Fruit fly (Drosophila melanogaster) whole organism, embryonic: ENCODE measurements around the gene CG17732.

Experiments used
- Awh ChIP-seq: fragments of 200-800 bp; sonication (Bioruptor generic); IDR thresholded peaks from 2 replicates; pipeline ENCODE4, ENCODE4 v1.3.6; 2022; ENCODE audit warnings: missing biosample characterization, missing genetic modification characterization
- Bteb2 ChIP-seq: fragments of 200-800 bp; sonication (Bioruptor generic); optimal IDR thresholded peaks from 2 replicates; lab custom pipeline; 2016; ENCODE audit warnings: missing biosample characterization, missing genetic modification characterization
- CG15479 ChIP-seq: fragments of 200-800 bp; sonication (Bioruptor generic); optimal IDR thresholded peaks from 3 replicates; lab custom pipeline; 2019; ENCODE audit warnings: missing biosample characterization, mild to moderate bottlenecking, missing genetic modification characterization, moderate library complexity
- CG17612 ChIP-seq: fragments of 200-800 bp; sonication (Bioruptor generic); IDR thresholded peaks from 2 replicates; pipeline ENCODE4 v1.3.6; 2022; ENCODE audit warnings: missing biosample characterization, missing genetic modification characterization
- CG2712 ChIP-seq: fragments of 200-800 bp; optimal IDR thresholded peaks from 3 replicates; lab custom pipeline; 2019; ENCODE audit warnings: missing biosample characterization, mild to moderate bottlenecking, missing genetic modification characterization, moderate library complexity
- CG31365 ChIP-seq: fragments of 200-800 bp; sonication (Bioruptor generic); optimal IDR thresholded peaks from 2 replicates; lab custom pipeline; 2018; ENCODE audit warnings: missing biosample characterization, mild to moderate bottlenecking, missing genetic modification characterization
- CG3281 ChIP-seq: fragments of 200-800 bp; sonication (Bioruptor generic); optimal IDR thresholded peaks from 3 replicates; lab custom pipeline; 2017; ENCODE audit warnings: missing biosample characterization, mild to moderate bottlenecking, missing genetic modification characterization
- CG3838 ChIP-seq: fragments of 200-800 bp; sonication (Bioruptor generic); optimal IDR thresholded peaks from 3 replicates; lab custom pipeline; 2016; ENCODE audit warnings: missing biosample characterization, missing genetic modification characterization
- CG4360 ChIP-seq: fragments of 200-800 bp; sonication (Bioruptor generic); IDR thresholded peaks from 2 replicates; pipeline ENCODE4 v1.3.6; 2022; ENCODE audit warnings: missing biosample characterization, missing genetic modification characterization
- CG4707 ChIP-seq: fragments of 200-800 bp; sonication (Bioruptor generic); optimal IDR thresholded peaks from 2 replicates; lab custom pipeline; 2018; ENCODE audit warnings: missing biosample characterization, mild to moderate bottlenecking, missing genetic modification characterization, moderate library complexity
- CG5180 ChIP-seq: fragments of 200-800 bp; sonication (Bioruptor generic); optimal IDR thresholded peaks from 3 replicates; lab custom pipeline; 2017; ENCODE audit warnings: missing biosample characterization, missing genetic modification characterization, mild to moderate bottlenecking, moderate library complexity, missing genetic modification reagents
- CG6175 ChIP-seq: fragments of 200-800 bp; sonication (Bioruptor generic); IDR thresholded peaks from 3 replicates; pipeline ENCODE4 v1.3.6; 2022; ENCODE audit warnings: missing biosample characterization, missing genetic modification characterization
- CG8290 ChIP-seq, 3 experiments: fragments of 200-800 bp; sonication (Bioruptor generic); optimal IDR thresholded peaks; 2 replicates each; lab custom pipeline; 2016 to 2019; ENCODE audit warnings: missing biosample characterization in 3 of 3, missing genetic modification characterization in 3 of 3, mild to moderate bottlenecking in 2 of 3, moderate library complexity in 1 of 3
- CTCF ChIP-seq: fragments of 200-800 bp; sonication (Bioruptor generic); optimal IDR thresholded peaks from 2 replicates; lab custom pipeline; 2017; ENCODE audit warnings: missing biosample characterization, mild to moderate bottlenecking, missing genetic modification characterization, moderate library complexity
- D ChIP-seq, 2 experiments: fragments of 200-800 bp in 1 of 2; fragments of >200 bp in 1 of 2; sonication (Bioruptor generic) in 1 of 2; optimal IDR thresholded peaks; 2 replicates in 1 of 2; 3 replicates in 1 of 2; lab custom pipeline; 2017; ENCODE audit warnings: mild to moderate bottlenecking in 1 of 2, missing biosample characterization in 1 of 2, missing genetic modification characterization in 1 of 2, missing genetic modification reagents in 1 of 2
- Eip74EF ChIP-seq, 2 experiments: fragments of 200-800 bp in 1 of 2; fragments of >200 bp in 1 of 2; sonication (Bioruptor generic) in 1 of 2; optimal IDR thresholded peaks; 2 replicates each; lab custom pipeline; 2017 to 2019; ENCODE audit warnings: missing biosample characterization in 2 of 2, missing genetic modification characterization in 2 of 2, mild to moderate bottlenecking in 1 of 2, moderate library complexity in 1 of 2
- Ets65A ChIP-seq: fragments of 200-800 bp; sonication (Bioruptor generic); peaks from one replicate; lab custom pipeline; 2016; ENCODE audit warnings: missing biosample characterization, missing genetic modification characterization
- Ets97D ChIP-seq: fragments of 200-800 bp; sonication (Bioruptor generic); optimal IDR thresholded peaks from 3 replicates; lab custom pipeline; 2016; ENCODE audit warnings: missing biosample characterization, missing genetic modification characterization
- Gsc ChIP-seq: fragments of 200-800 bp; sonication (Bioruptor generic); IDR thresholded peaks from 2 replicates; pipeline ENCODE4 v1.3.6; 2022; ENCODE audit warnings: missing biosample characterization, missing genetic modification characterization
- HLH4C ChIP-seq: fragments of 200-800 bp; sonication (Bioruptor generic); IDR thresholded peaks from 3 replicates; pipeline ENCODE4 v1.3.6; 2022; ENCODE audit warnings: missing biosample characterization, missing genetic modification characterization; ENCODE audit not compliant: partially characterized antibody
- Hand ChIP-seq: fragments of 200-800 bp; sonication (Bioruptor generic); optimal IDR thresholded peaks from 2 replicates; lab custom pipeline; 2017; ENCODE audit warnings: mild to moderate bottlenecking, missing biosample characterization, missing genetic modification reagents, missing genetic modification characterization
- Kr ChIP-seq: fragments of 200-800 bp; sonication (Bioruptor generic); optimal IDR thresholded peaks from 2 replicates; lab custom pipeline; 2017; ENCODE audit warnings: missing biosample characterization, mild to moderate bottlenecking, missing genetic modification characterization
- Mes4 ChIP-seq: fragments of 200-800 bp; sonication (Bioruptor generic); optimal IDR thresholded peaks from 2 replicates; lab custom pipeline; 2016; ENCODE audit warnings: missing biosample characterization, missing genetic modification characterization
- Myb ChIP-seq: fragments of 200-800 bp; sonication (Bioruptor generic); optimal IDR thresholded peaks from 2 replicates; lab custom pipeline; 2016; ENCODE audit warnings: missing biosample characterization, missing genetic modification characterization
- Opbp ChIP-seq: fragments of 200-800 bp; sonication (Bioruptor generic); IDR thresholded peaks from 3 replicates; pipeline ENCODE4 v1.3.6; 2022; ENCODE audit warnings: missing biosample characterization, missing genetic modification characterization; ENCODE audit not compliant: partially characterized antibody
- Sox100B ChIP-seq: fragments of 200-800 bp; sonication (Bioruptor generic); optimal IDR thresholded peaks from 3 replicates; lab custom pipeline; 2018; ENCODE audit warnings: missing biosample characterization, mild to moderate bottlenecking, missing genetic modification characterization
- Sry-δ ChIP-seq: fragments of 200-800 bp; sonication (Bioruptor generic); optimal IDR thresholded peaks from 2 replicates; lab custom pipeline; 2016; ENCODE audit warnings: missing biosample characterization, missing genetic modification characterization
- cato ChIP-seq: fragments of 200-800 bp; sonication (Bioruptor generic); optimal IDR thresholded peaks from 2 replicates; lab custom pipeline; 2016; ENCODE audit warnings: missing biosample characterization, missing genetic modification characterization, borderline replicate concordance
- chif ChIP-seq, 2 experiments: fragments of 200-800 bp; sonication (Bioruptor generic); optimal IDR thresholded peaks; 3 replicates each; lab custom pipeline; 2016; ENCODE audit warnings: missing biosample characterization in 2 of 2, missing genetic modification characterization in 2 of 2
- danr ChIP-seq: fragments of 200-800 bp; sonication (Bioruptor generic); IDR thresholded peaks from 2 replicates; pipeline ENCODE4 v1.3.6; 2022; ENCODE audit warnings: missing biosample characterization, missing genetic modification characterization
- dmrt11E ChIP-seq: fragments of 200-800 bp; sonication (Bioruptor generic); optimal IDR thresholded peaks from 3 replicates; lab custom pipeline; 2018; ENCODE audit warnings: missing biosample characterization, mild to moderate bottlenecking, missing genetic modification characterization, moderate library complexity
- eve ChIP-seq, 2 experiments: fragments of >200 bp; optimal IDR thresholded peaks; 2 replicates each; lab custom pipeline; 2017; ENCODE audit warnings: missing biosample characterization in 2 of 2, missing genetic modification characterization in 2 of 2
- fd3F ChIP-seq: fragments of 200-800 bp; sonication (Bioruptor generic); optimal IDR thresholded peaks from 2 replicates; lab custom pipeline; 2018; ENCODE audit warnings: missing biosample characterization, mild to moderate bottlenecking, missing genetic modification characterization, moderate library complexity
- gcm ChIP-seq: fragments of 200-800 bp; sonication (Bioruptor generic); optimal IDR thresholded peaks from 2 replicates; lab custom pipeline; 2019; ENCODE audit warnings: missing biosample characterization, mild to moderate bottlenecking, missing genetic modification characterization, moderate library complexity
- gem ChIP-seq: fragments of 200-800 bp; sonication (Bioruptor generic); optimal IDR thresholded peaks from 2 replicates; lab custom pipeline; 2019; ENCODE audit warnings: missing biosample characterization, mild to moderate bottlenecking, missing genetic modification characterization, moderate library complexity
- gro ChIP-seq: fragments of 200-800 bp; sonication (Bioruptor generic); optimal IDR thresholded peaks from 2 replicates; lab custom pipeline; 2016; ENCODE audit warnings: missing biosample characterization, missing genetic modification characterization
- hkb ChIP-seq, 2 experiments: fragments of 200-800 bp in 1 of 2; fragments of >200 bp in 1 of 2; sonication (Bioruptor generic) in 1 of 2; IDR thresholded peaks in 1 of 2; optimal IDR thresholded peaks in 1 of 2; 2 replicates each; pipeline versions ENCODE4 v1.3.6 to Lab custom; 2017 to 2022; ENCODE audit warnings: missing biosample characterization in 1 of 2, missing genetic modification characterization in 1 of 2
- mld ChIP-seq: fragments of 200-800 bp; sonication (Bioruptor generic); IDR thresholded peaks from 3 replicates; pipeline ENCODE4 v1.3.6; 2022; ENCODE audit warnings: missing biosample characterization, missing genetic modification characterization; ENCODE audit not compliant: partially characterized antibody
- nau ChIP-seq: fragments of 200-800 bp; sonication (Bioruptor generic); optimal IDR thresholded peaks from 3 replicates; lab custom pipeline; 2017; ENCODE audit warnings: missing biosample characterization, mild to moderate bottlenecking, missing genetic modification characterization, missing genetic modification reagents
- pzg ChIP-seq: fragments of 200-800 bp; sonication (Bioruptor generic); optimal IDR thresholded peaks from 3 replicates; lab custom pipeline; 2018; ENCODE audit warnings: missing biosample characterization, mild to moderate bottlenecking, missing genetic modification characterization, moderate library complexity
- row ChIP-seq: fragments of 200-800 bp; sonication (Bioruptor generic); IDR thresholded peaks from 3 replicates; pipeline ENCODE4 v1.3.6; 2022; ENCODE audit warnings: missing biosample characterization, missing genetic modification characterization
- salm ChIP-seq: fragments of 200-800 bp; sonication (Bioruptor generic); optimal IDR thresholded peaks from 2 replicates; lab custom pipeline; 2018; ENCODE audit warnings: missing biosample characterization, mild to moderate bottlenecking, missing genetic modification characterization
- sna ChIP-seq: fragments of 200-800 bp; sonication (Bioruptor generic); IDR thresholded peaks from 2 replicates; pipeline ENCODE4 v1.3.6; 2022; ENCODE audit warnings: missing biosample characterization, missing genetic modification characterization; ENCODE audit not compliant: partially characterized antibody
- tll ChIP-seq, 2 experiments: fragments of 200-800 bp in 1 of 2; fragments of >200 bp in 1 of 2; sonication (Bioruptor generic) in 1 of 2; optimal IDR thresholded peaks; 2 replicates each; lab custom pipeline; 2017 to 2019; ENCODE audit warnings: missing biosample characterization in 2 of 2, missing genetic modification characterization in 2 of 2, mild to moderate bottlenecking in 1 of 2, moderate library complexity in 1 of 2
- tna ChIP-seq: fragments of 200-800 bp; sonication (Bioruptor generic); IDR thresholded peaks from 2 replicates; pipeline ENCODE4 v1.3.6; 2022; ENCODE audit warnings: missing biosample characterization, missing genetic modification characterization; ENCODE audit not compliant: partially characterized antibody
- tx ChIP-seq: fragments of 200-800 bp; sonication (Bioruptor generic); optimal IDR thresholded peaks from 2 replicates; lab custom pipeline; 2016; ENCODE audit warnings: missing biosample characterization, missing genetic modification characterization

CG17732 gene

dm6 chr3L:19991120-19991519 is 9.6 kb downstream of the CG17732 start, which contains the start of gene fln:
Gene fln (minus strand): TSS chr3L:19991220.
- no peak for TF ChIP-seq CG4707 (GFP tag; lab: Kevin White, UChicago)

dm6 chr3L:19991714-19992231 is 10.3 kb downstream of the CG17732 start, which contains the start of the genes CG7646 and Nca:
Gene CG7646 (plus strand): TSS chr3L:19991887.
Gene Nca (plus strand): TSS chr3L:19991887.
- TF ChIP-seq Bteb2 (GFP tag; lab: Kevin White, UChicago): no peak
- TF ChIP-seq CG5180: no peak
- no peak for TF ChIP-seq CG17612 (GFP tag; lab: Robert Waterston, UW)
- TF ChIP-seq gem (tag; lab: Kevin White, UChicago): peak; percentile 27
- TF ChIP-seq CG6175 (GFP tag; lab: Robert Waterston, UW): no peak
- TF ChIP-seq Kr (GFP tag; lab: Kevin White, UChicago): no peak
- TF ChIP-seq Sry-δ (GFP tag; lab: Kevin White, UChicago): peak; percentile 92
- peak; percentile 94 for TF ChIP-seq Opbp (GFP tag; lab: Robert Waterston, UW)
- peak in 1 of 2 experiments; percentile 17 for TF ChIP-seq eve (GFP tag; optimal IDR thresholded peaks at IDR 0.05; lab: Kevin White, UChicago)
- no peak for TF ChIP-seq danr (GFP tag; lab: Robert Waterston, UW)
- no peak for TF ChIP-seq nau
- no peak for TF ChIP-seq CG3838 (GFP tag; lab: Kevin White, UChicago)
- TF ChIP-seq gcm (GFP tag; lab: Kevin White, UChicago): no peak
- TF ChIP-seq chif (GFP tag; optimal IDR thresholded peaks at IDR 0.05; lab: Kevin White, UChicago): no peak
- TF ChIP-seq gro (GFP tag; lab: Kevin White, UChicago): no peak
- no peak for TF ChIP-seq cato (GFP tag; lab: Kevin White, UChicago)
- TF ChIP-seq CG4360: no peak
- TF ChIP-seq tna (GFP tag; lab: Robert Waterston, UW): peak; percentile 87
- peak; percentile 85 for TF ChIP-seq sna (GFP tag; lab: Robert Waterston, UW)
- TF ChIP-seq HLH4C: peak; percentile 89
- TF ChIP-seq fd3F (GFP tag; lab: Kevin White, UChicago): no peak
- TF ChIP-seq Myb (GFP tag; lab: Kevin White, UChicago): peak; percentile 92
- TF ChIP-seq D (optimal IDR thresholded peaks at IDR 0.05; lab: Kevin White, UChicago): no peak
- no peak for TF ChIP-seq D (GFP tag; optimal IDR thresholded peaks at IDR 0.05; lab: Kevin White, UChicago)
- peak; percentile 28 for TF ChIP-seq CG3281
- TF ChIP-seq Sox100B (GFP tag; lab: Kevin White, UChicago): no peak
- peak; percentile 28 for TF ChIP-seq CTCF (GFP tag; lab: Kevin White, UChicago)
- TF ChIP-seq Hand: no peak
- no peak for TF ChIP-seq CG31365 (tag; lab: Kevin White, UChicago)
- peak; percentile 86 for TF ChIP-seq Ets65A (GFP tag; lab: Kevin White, UChicago)
- peak in 1 of 2 experiments; percentile 52 for TF ChIP-seq tll (GFP tag; optimal IDR thresholded peaks at IDR 0.05; lab: Kevin White, UChicago)
- no peak for TF ChIP-seq salm (tag; lab: Kevin White, UChicago)
- TF ChIP-seq CG15479: peak; percentile 25
- TF ChIP-seq CG8290 (GFP tag; optimal IDR thresholded peaks at IDR 0.05; lab: Kevin White, UChicago): no peak
- no peak for TF ChIP-seq CG8290 (tag; optimal IDR thresholded peaks at IDR 0.05; lab: Kevin White, UChicago)
- peak; percentile 31 for TF ChIP-seq Ets97D (GFP tag; lab: Kevin White, UChicago)
- no peak for TF ChIP-seq Gsc
- TF ChIP-seq Eip74EF (GFP tag; optimal IDR thresholded peaks at IDR 0.05; lab: Kevin White, UChicago): no peak
- TF ChIP-seq hkb (optimal IDR thresholded peaks at IDR 0.05; lab: Kevin White, UChicago): no peak
- TF ChIP-seq hkb (GFP tag; IDR thresholded peaks at IDR 0.05; lab: Robert Waterston, UW): no peak
- peak; percentile 17 for TF ChIP-seq CG2712 (tag; lab: Kevin White, UChicago)
- TF ChIP-seq tx: no peak
- no peak for TF ChIP-seq Mes4 (GFP tag; lab: Kevin White, UChicago)
- no peak for TF ChIP-seq Awh
- peak; percentile 89 for TF ChIP-seq mld (GFP tag; lab: Robert Waterston, UW)
- peak; percentile 67 for TF ChIP-seq pzg (GFP tag; lab: Kevin White, UChicago)
- TF ChIP-seq dmrt11E (tag; lab: Kevin White, UChicago): no peak
- peak; percentile 50; the same call in 1 of the 3 replicates for TF ChIP-seq row (GFP tag; lab: Robert Waterston, UW)
